Fruit fly (Drosophila melanogaster) whole organism, embryonic: Measurements from ENCODE around the gene Trm7-32.

ENCODE experiments used
- BEAF-32 ChIP-seq: fragments of 200-800 bp; sonication (Bioruptor generic); optimal IDR thresholded peaks from 3 replicates; lab custom pipeline; 2017; ENCODE audit warnings: missing biosample characterization, missing genetic modification characterization, mild to moderate bottlenecking, moderate library complexity, missing genetic modification reagents
- BtbVII ChIP-seq: fragments of 200-800 bp; sonication (Bioruptor generic); optimal IDR thresholded peaks from 3 replicates; lab custom pipeline; 2017; ENCODE audit warnings: missing biosample characterization, mild to moderate bottlenecking, missing genetic modification characterization
- CG10543 ChIP-seq: fragments of 200-800 bp; sonication (Bioruptor generic); optimal IDR thresholded peaks from 3 replicates; lab custom pipeline; 2017; ENCODE audit warnings: missing biosample characterization, mild to moderate bottlenecking, missing genetic modification characterization, moderate library complexity
- CG12219 ChIP-seq: fragments of 200-800 bp; sonication (Bioruptor generic); optimal IDR thresholded peaks from 3 replicates; lab custom pipeline; 2018; ENCODE audit warnings: missing biosample characterization, mild to moderate bottlenecking, missing genetic modification characterization
- CG1233 ChIP-seq: fragments of 200-800 bp; sonication (Bioruptor generic); optimal IDR thresholded peaks from 4 replicates; lab custom pipeline; 2018; ENCODE audit warnings: missing biosample characterization, mild to moderate bottlenecking, missing genetic modification characterization
- CG13123 ChIP-seq: fragments of 200-800 bp; sonication (Bioruptor generic); optimal IDR thresholded peaks from 2 replicates; lab custom pipeline; 2016; ENCODE audit warnings: missing biosample characterization, missing genetic modification characterization
- CG14050 ChIP-seq: fragments of 200-800 bp; sonication (Bioruptor generic); IDR thresholded peaks from 3 replicates; pipeline ENCODE4 v1.3.6; 2022; ENCODE audit warnings: missing biosample characterization, missing genetic modification characterization
- CG15011 ChIP-seq: fragments of 200-800 bp; sonication (Bioruptor generic); optimal IDR thresholded peaks from 3 replicates; lab custom pipeline; 2018; ENCODE audit warnings: missing biosample characterization, mild to moderate bottlenecking, missing genetic modification characterization
- CG15601 ChIP-seq: fragments of 200-800 bp; sonication (Bioruptor generic); optimal IDR thresholded peaks from 3 replicates; lab custom pipeline; 2019; ENCODE audit warnings: missing biosample characterization, mild to moderate bottlenecking, missing genetic modification characterization, moderate library complexity
- CG16815 ChIP-seq: fragments of 200-800 bp; sonication (Bioruptor generic); optimal IDR thresholded peaks from 3 replicates; lab custom pipeline; 2017; ENCODE audit warnings: missing biosample characterization, mild to moderate bottlenecking, missing genetic modification characterization
- CG17361 ChIP-seq: fragments of 200-800 bp; sonication (Bioruptor generic); IDR thresholded peaks from 3 replicates; pipeline ENCODE4 v1.3.6; 2022; ENCODE audit warnings: missing biosample characterization, missing genetic modification characterization
- CG17912 ChIP-seq: fragments of 200-800 bp; sonication (Bioruptor generic); optimal IDR thresholded peaks from 2 replicates; lab custom pipeline; 2018; ENCODE audit warnings: missing biosample characterization, mild to moderate bottlenecking, missing genetic modification characterization
- CG1832 ChIP-seq: fragments of 200-800 bp; sonication (Bioruptor generic); optimal IDR thresholded peaks from 2 replicates; lab custom pipeline; 2017; ENCODE audit warnings: missing biosample characterization, mild to moderate bottlenecking, missing genetic modification characterization, inconsistent platforms
- CG18764 ChIP-seq: fragments of 200-800 bp; sonication (Bioruptor generic); optimal IDR thresholded peaks from 3 replicates; lab custom pipeline; 2016; ENCODE audit warnings: missing biosample characterization, missing genetic modification characterization
- CG31365 ChIP-seq: fragments of 200-800 bp; sonication (Bioruptor generic); optimal IDR thresholded peaks from 2 replicates; lab custom pipeline; 2018; ENCODE audit warnings: missing biosample characterization, mild to moderate bottlenecking, missing genetic modification characterization
- CG3281 ChIP-seq: fragments of 200-800 bp; sonication (Bioruptor generic); optimal IDR thresholded peaks from 3 replicates; lab custom pipeline; 2017; ENCODE audit warnings: missing biosample characterization, mild to moderate bottlenecking, missing genetic modification characterization
- CG7271 ChIP-seq: fragments of 200-800 bp; sonication (Bioruptor generic); optimal IDR thresholded peaks from 2 replicates; lab custom pipeline; 2018; ENCODE audit warnings: missing biosample characterization, mild to moderate bottlenecking, missing genetic modification characterization, moderate library complexity
- CG7987 ChIP-seq: fragments of 200-800 bp; sonication (Bioruptor generic); optimal IDR thresholded peaks from 2 replicates; lab custom pipeline; 2018; ENCODE audit warnings: missing biosample characterization, mild to moderate bottlenecking, missing genetic modification characterization, moderate library complexity
- CG8388 ChIP-seq: fragments of 200-800 bp; sonication (Bioruptor generic); optimal IDR thresholded peaks from 2 replicates; lab custom pipeline; 2019; ENCODE audit warnings: missing biosample characterization, mild to moderate bottlenecking, missing genetic modification characterization, moderate library complexity
- CG9932 ChIP-seq: fragments of 200-800 bp; sonication (Bioruptor generic); IDR thresholded peaks from 2 replicates; pipeline ENCODE4 v1.3.6; 2022; ENCODE audit warnings: missing biosample characterization, missing genetic modification characterization
- Camta ChIP-seq: fragments of 200-800 bp; sonication (Bioruptor generic); optimal IDR thresholded peaks from 2 replicates; lab custom pipeline; 2016; ENCODE audit warnings: missing biosample characterization, missing genetic modification characterization
- Chrac-16 ChIP-seq: fragments of 200-800 bp; sonication (Bioruptor generic); optimal IDR thresholded peaks from 3 replicates; lab custom pipeline; 2016; ENCODE audit warnings: missing biosample characterization, missing genetic modification characterization
- CrebB ChIP-seq: fragments of 200-800 bp; sonication (Bioruptor generic); optimal IDR thresholded peaks from 3 replicates; lab custom pipeline; 2018; ENCODE audit warnings: missing biosample characterization, mild to moderate bottlenecking, missing genetic modification characterization
- Ets97D ChIP-seq: fragments of 200-800 bp; sonication (Bioruptor generic); optimal IDR thresholded peaks from 3 replicates; lab custom pipeline; 2016; ENCODE audit warnings: missing biosample characterization, missing genetic modification characterization
- Fer2 ChIP-seq: fragments of 200-800 bp; sonication (Bioruptor generic); optimal IDR thresholded peaks from 2 replicates; lab custom pipeline; 2018; ENCODE audit warnings: missing biosample characterization, mild to moderate bottlenecking, missing genetic modification characterization, moderate library complexity
- HLH3B ChIP-seq: fragments of 200-800 bp; sonication (Bioruptor generic); IDR thresholded peaks from 2 replicates; pipeline ENCODE4 v1.3.6; 2022; ENCODE audit warnings: missing biosample characterization, missing genetic modification characterization
- Hmx ChIP-seq: fragments of 200-800 bp; sonication (Bioruptor generic); optimal IDR thresholded peaks from 2 replicates; lab custom pipeline; 2016; ENCODE audit warnings: missing biosample characterization, missing genetic modification characterization
- Meics ChIP-seq: fragments of 200-800 bp; sonication (Bioruptor generic); optimal IDR thresholded peaks from 2 replicates; lab custom pipeline; 2017; ENCODE audit warnings: missing biosample characterization, mild to moderate bottlenecking, missing genetic modification characterization
- Ravus ChIP-seq: fragments of 200-800 bp; sonication (Bioruptor generic); IDR thresholded peaks from 2 replicates; pipeline ENCODE4 v1.3.6; 2022; ENCODE audit warnings: missing biosample characterization, missing genetic modification characterization
- Usf ChIP-seq: fragments of 200-800 bp; sonication (Bioruptor generic); optimal IDR thresholded peaks from 2 replicates; lab custom pipeline; 2017; ENCODE audit warnings: missing genotype, missing biosample characterization, missing genetic modification characterization
- btn ChIP-seq: fragments of 200-800 bp; sonication (Bioruptor generic); optimal IDR thresholded peaks from 2 replicates; lab custom pipeline; 2016; ENCODE audit warnings: missing biosample characterization, missing genetic modification characterization
- danr ChIP-seq: fragments of 200-800 bp; sonication (Bioruptor generic); IDR thresholded peaks from 2 replicates; pipeline ENCODE4 v1.3.6; 2022; ENCODE audit warnings: missing biosample characterization, missing genetic modification characterization
- eve ChIP-seq, 2 experiments: fragments of >200 bp; optimal IDR thresholded peaks; 2 replicates each; lab custom pipeline; 2017; ENCODE audit warnings: missing biosample characterization in 2 of 2, missing genetic modification characterization in 2 of 2
- exex ChIP-seq: fragments of 200-800 bp; sonication (Bioruptor generic); optimal IDR thresholded peaks from 4 replicates; lab custom pipeline; 2018; ENCODE audit warnings: missing biosample characterization, mild to moderate bottlenecking, missing genetic modification characterization, moderate library complexity
- grau ChIP-seq: fragments of 200-800 bp; optimal IDR thresholded peaks from 3 replicates; lab custom pipeline; 2019; ENCODE audit warnings: missing biosample characterization, mild to moderate bottlenecking, missing genetic modification characterization, moderate library complexity
- grn ChIP-seq: fragments of 200-800 bp; sonication (Bioruptor generic); optimal IDR thresholded peaks from 3 replicates; lab custom pipeline; 2017; ENCODE audit warnings: missing biosample characterization, missing genetic modification characterization
- kah ChIP-seq: fragments of 200-800 bp; sonication (Bioruptor generic); optimal IDR thresholded peaks from 2 replicates; lab custom pipeline; 2018; ENCODE audit warnings: missing biosample characterization, mild to moderate bottlenecking, missing genetic modification characterization
- klu ChIP-seq: fragments of 200-800 bp; sonication (Bioruptor generic); IDR thresholded peaks from 2 replicates; pipeline ENCODE4 v1.3.6; 2022; ENCODE audit warnings: missing biosample characterization, missing genetic modification characterization
- knrl ChIP-seq: fragments of 200-800 bp; sonication (Bioruptor generic); IDR thresholded peaks from 3 replicates; pipeline ENCODE4 v1.3.6; 2022; ENCODE audit warnings: missing biosample characterization, missing genetic modification characterization; ENCODE audit not compliant: partially characterized antibody
- lilli ChIP-seq: fragments of 200-800 bp; sonication (Bioruptor generic); optimal IDR thresholded peaks from 3 replicates; lab custom pipeline; 2016; ENCODE audit warnings: missing biosample characterization, missing genetic modification characterization
- mirr ChIP-seq: fragments of 200-800 bp; sonication (Bioruptor generic); optimal IDR thresholded peaks from 3 replicates; lab custom pipeline; 2018; ENCODE audit warnings: missing biosample characterization, mild to moderate bottlenecking, missing genetic modification characterization
- nerfin-1 ChIP-seq: fragments of 200-800 bp; sonication (Bioruptor generic); optimal IDR thresholded peaks from 3 replicates; lab custom pipeline; 2019; ENCODE audit warnings: missing biosample characterization, mild to moderate bottlenecking, missing genetic modification characterization, moderate library complexity
- prd ChIP-seq, 3 experiments: fragments of >200 bp in 2 of 3; fragments of 200-800 bp in 1 of 3; sonication (Bioruptor generic) in 1 of 3; optimal IDR thresholded peaks in 2 of 3; IDR thresholded peaks in 1 of 3; 2 replicates in 2 of 3; 3 replicates in 1 of 3; pipeline versions ENCODE4 v1.3.6 to Lab custom; 2017 to 2022; ENCODE audit warnings: missing biosample characterization in 1 of 3, missing genetic modification characterization in 1 of 3
- sisA ChIP-seq: fragments of 200-800 bp; sonication (Bioruptor generic); IDR thresholded peaks from 2 replicates; pipeline ENCODE4 v1.3.6; 2022; ENCODE audit warnings: missing biosample characterization, missing genetic modification characterization
- twi ChIP-seq: fragments of 200-800 bp; optimal IDR thresholded peaks from 2 replicates; lab custom pipeline; 2019; ENCODE audit warnings: missing biosample characterization, mild to moderate bottlenecking, missing genetic modification characterization, moderate library complexity
- unc-4 ChIP-seq: fragments of 200-800 bp; sonication (Bioruptor generic); IDR thresholded peaks from 2 replicates; pipeline ENCODE4 v1.3.6; 2022; ENCODE audit warnings: missing biosample characterization, missing genetic modification characterization; ENCODE audit not compliant: partially characterized antibody
- zfh2 ChIP-seq: fragments of 200-800 bp; sonication (Bioruptor generic); optimal IDR thresholded peaks from 2 replicates; lab custom pipeline; 2016; ENCODE audit warnings: missing biosample characterization, missing genetic modification characterization

The Trm7-32 gene

DNA sequence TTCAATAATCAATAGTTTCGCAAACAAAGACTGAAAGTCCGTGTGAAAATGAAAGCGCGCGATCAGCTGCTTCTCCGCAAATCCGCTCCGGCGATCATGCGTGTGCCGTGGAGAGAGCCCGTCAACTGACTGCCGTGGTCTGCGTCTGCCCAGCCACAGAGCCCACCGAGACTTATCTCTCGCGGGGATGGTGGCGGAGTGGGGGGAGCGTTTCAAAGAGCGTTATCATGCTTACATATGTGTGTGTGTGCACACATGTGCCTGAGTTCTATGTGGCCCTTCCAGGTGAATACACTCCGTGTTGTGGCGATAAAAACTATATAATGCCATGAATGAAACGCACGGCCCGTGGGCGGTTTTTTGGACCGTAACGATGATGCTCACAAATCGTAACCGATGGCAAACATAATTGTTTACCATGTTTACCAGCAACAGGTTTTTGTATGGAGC, 37.5 kb downstream of the Trm7-32 start (continued):
- TF ChIP-seq CG7987 (GFP tag; lab: Kevin White, UChicago) (peak; percentile 78), CG10543 (GFP tag; lab: Kevin White, UChicago) (peak; percentile 91), Fer2 (tag; lab: Kevin White, UChicago) (no peak), prd (optimal IDR thresholded peaks at IDR 0.05; lab: Kevin White, UChicago) (no peak), prd (GFP tag; IDR thresholded peaks at IDR 0.05; lab: Robert Waterston, UW) (no peak), CG9932 (GFP tag; lab: Robert Waterston, UW) (peak; percentile 47), BEAF-32 (GFP tag; lab: Kevin White, UChicago) (no peak), BtbVII (peak; percentile 19), zfh2 (GFP tag; lab: Kevin White, UChicago) (no peak), unc-4 (GFP tag; lab: Robert Waterston, UW) (peak; percentile 20; the same call in 1 of the 2 replicates), lilli (peak; percentile 7), mirr (GFP tag; lab: Kevin White, UChicago) (peak; percentile 86), HLH3B (GFP tag; lab: Robert Waterston, UW) (peak; percentile 43; the same call in 1 of the 2 replicates), Usf (GFP tag; lab: Kevin White, UChicago) (no peak), CG17912 (GFP tag; lab: Kevin White, UChicago) (peak; percentile 34), klu (GFP tag; lab: Robert Waterston, UW) (no peak), knrl (0 out of 3 replicates have a peak, but pooled peaks have one; percentile 18), CG12219 (peak; percentile 11)
- TF ChIP-seq, all 482 proteins: peak for 84

DNA sequence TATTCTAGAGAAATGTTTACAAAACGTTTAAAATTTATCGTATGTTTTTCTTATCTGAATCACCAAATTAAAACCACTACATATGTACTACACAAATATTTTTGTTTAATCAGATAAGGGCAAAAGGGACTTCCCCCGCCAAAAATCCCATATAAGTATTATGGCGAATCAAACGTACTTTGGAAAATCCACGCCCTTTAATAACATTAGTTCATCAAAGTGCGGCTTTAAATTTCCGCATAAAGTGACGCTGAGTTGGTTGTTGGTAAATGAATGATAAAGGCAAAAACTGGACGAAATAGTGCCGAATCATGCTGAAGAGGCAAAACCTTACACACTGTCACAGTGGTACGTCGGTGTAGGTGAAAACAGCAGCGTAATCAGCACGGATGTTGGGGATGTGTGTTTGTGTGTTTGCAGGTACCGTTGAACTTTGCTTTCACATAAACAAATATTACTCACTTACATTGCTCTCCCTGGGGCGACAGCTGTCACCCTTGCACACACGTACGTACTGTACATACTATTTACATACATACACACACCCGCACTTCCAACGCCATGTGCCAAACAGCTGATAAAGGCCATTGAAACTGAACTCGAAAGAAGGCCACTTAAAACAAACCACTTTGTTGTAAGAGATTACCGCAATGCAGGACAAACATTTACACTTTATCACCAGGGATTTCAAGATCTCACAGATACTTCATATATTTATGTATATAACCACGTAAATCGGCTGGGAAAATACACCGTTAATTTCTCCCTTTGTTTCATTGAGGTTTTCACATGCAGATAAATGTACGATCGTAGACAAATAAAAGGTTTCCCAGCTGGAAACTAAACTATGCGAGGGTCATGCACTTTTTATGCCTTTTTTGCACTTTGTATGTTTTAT, 38.7 kb downstream of the Trm7-32 start:
- TF ChIP-seq Ets97D (GFP tag; lab: Kevin White, UChicago), result no peak
- TF ChIP-seq twi (tag; lab: Kevin White, UChicago), result peak; percentile 95
- peak; percentile 5 for TF ChIP-seq exex (tag; lab: Kevin White, UChicago)
- no peak for TF ChIP-seq CG1832 (GFP tag; lab: Kevin White, UChicago)
- no peak for TF ChIP-seq CG17361 (GFP tag; lab: Robert Waterston, UW)
- peak; percentile 65 for TF ChIP-seq kah (GFP tag; lab: Kevin White, UChicago)
- TF ChIP-seq CG31365 (tag; lab: Kevin White, UChicago), result no peak
- peak; percentile 63 for TF ChIP-seq grau (tag; lab: Kevin White, UChicago)
- TF ChIP-seq Hmx (GFP tag; lab: Kevin White, UChicago), result no peak
- TF ChIP-seq CG1233, result peak; percentile 20
- no peak for TF ChIP-seq CG14050 (GFP tag; lab: Robert Waterston, UW)
- peak in 1 of 2 experiments; percentile 31 for TF ChIP-seq eve (GFP tag; optimal IDR thresholded peaks at IDR 0.05; lab: Kevin White, UChicago)
- peak; percentile 26 for TF ChIP-seq CG15011
- no peak for TF ChIP-seq sisA (GFP tag; lab: Robert Waterston, UW)
- no peak for TF ChIP-seq CG13123 (GFP tag; lab: Kevin White, UChicago)
- TF ChIP-seq CG18764 (GFP tag; lab: Kevin White, UChicago), result no peak
- TF ChIP-seq Ravus (GFP tag; lab: Robert Waterston, UW), result no peak
- no peak for TF ChIP-seq btn (GFP tag; lab: Kevin White, UChicago)
- TF ChIP-seq CG15601, result peak; percentile 20
- peak; percentile 26 for TF ChIP-seq grn (GFP tag; lab: Kevin White, UChicago)
- peak; percentile 8 for TF ChIP-seq CG3281 (GFP tag; lab: Kevin White, UChicago)
- TF ChIP-seq CrebB (tag; lab: Kevin White, UChicago), result peak; percentile 68
- TF ChIP-seq nerfin-1, result peak; percentile 56
- TF ChIP-seq CG7271, result no peak
- TF ChIP-seq CG8388 (GFP tag; lab: Kevin White, UChicago), result no peak
- peak; percentile 42 for TF ChIP-seq Meics
- no peak for TF ChIP-seq CG16815
- TF ChIP-seq Camta (GFP tag; lab: Kevin White, UChicago), result no peak
- no peak for TF ChIP-seq Chrac-16 (GFP tag; lab: Kevin White, UChicago)
- no peak for TF ChIP-seq danr (GFP tag; lab: Robert Waterston, UW)
